Worm (Caenorhabditis elegans) whole organism, L2 larva: ENCODE data around the gene C13C4.7.

Source experiments
- F13H6.1 ChIP-seq: sonication (generic microtip); optimal IDR thresholded peaks from 2 replicates; lab custom pipeline; 2016; ENCODE audit warnings: missing genetic modification characterization, missing compliant biosample characterization
- ceh-82 ChIP-seq: fragments of 150-350 bp; optimal IDR thresholded peaks from 2 replicates; lab custom pipeline; 2014; ENCODE audit warnings: missing biosample characterization, missing genetic modification characterization
- egl-27 ChIP-seq: sonication (generic microtip); optimal IDR thresholded peaks from 3 replicates; lab custom pipeline; 2017; ENCODE audit warnings: missing biosample characterization, missing genetic modification reagents, missing genetic modification characterization
- elt-1 ChIP-seq: fragments of 150-350 bp; optimal IDR thresholded peaks from 2 replicates; lab custom pipeline; 2014; ENCODE audit warnings: missing biosample characterization, missing genetic modification characterization
- gmeb-1 ChIP-seq: fragments of 150-350 bp; optimal IDR thresholded peaks from 2 replicates; lab custom pipeline; 2014; ENCODE audit warnings: missing biosample characterization, missing genetic modification characterization
- lin-11 ChIP-seq: fragments of 150-350 bp; sonication (generic microtip); optimal IDR thresholded peaks from 2 replicates; lab custom pipeline; 2014; ENCODE audit warnings: missing biosample characterization, missing genetic modification characterization, inconsistent platforms, mixed read lengths
- lin-39 ChIP-seq: fragments of 150-350 bp; optimal IDR thresholded peaks from 2 replicates; lab custom pipeline; 2014; ENCODE audit warnings: missing biosample characterization, missing genetic modification reagents, missing genetic modification characterization
- nhr-11 ChIP-seq: fragments of 150-350 bp; optimal IDR thresholded peaks from 2 replicates; lab custom pipeline; 2014; ENCODE audit warnings: missing biosample characterization, missing genetic modification characterization
- nhr-237 ChIP-seq: fragments of 150-350 bp; optimal IDR thresholded peaks from 2 replicates; lab custom pipeline; 2014; ENCODE audit warnings: missing biosample characterization, missing genetic modification characterization
- nhr-77 ChIP-seq: fragments of 150-350 bp; optimal IDR thresholded peaks from 2 replicates; lab custom pipeline; 2014; ENCODE audit warnings: missing biosample characterization, missing genetic modification characterization
- snpc-4 ChIP-seq: fragments of 150-350 bp; optimal IDR thresholded peaks from 2 replicates; lab custom pipeline; 2014; ENCODE audit warnings: missing biosample characterization, missing genetic modification characterization
- unc-62 ChIP-seq: fragments of 150-350 bp; optimal IDR thresholded peaks from 2 replicates; lab custom pipeline; 2014; ENCODE audit warnings: missing biosample characterization, missing genetic modification reagents, missing genetic modification characterization
- ztf-11 ChIP-seq: sonication (generic microtip); optimal IDR thresholded peaks from 2 replicates; lab custom pipeline; 2017; ENCODE audit warnings: missing biosample characterization, missing genetic modification characterization

- TF ChIP-seq nhr-11 (tag; lab: Kevin White, UChicago) (no peak), gmeb-1 (tag; lab: Kevin White, UChicago) (no peak), lin-39 (tag; lab: Kevin White, UChicago) (no peak), ceh-82 (tag; lab: Kevin White, UChicago) (no peak), ztf-11 (no peak), egl-27 (no peak), elt-1 (no peak), unc-62 (GFP tag; lab: Kevin White, UChicago) (no peak), nhr-237 (no peak), nhr-77 (tag; lab: Kevin White, UChicago) (no peak), snpc-4 (tag; lab: Kevin White, UChicago) (no peak), lin-11 (tag; lab: Kevin White, UChicago) (no peak), F13H6.1 (no peak)
Observed at ce11 chrV:12121274-12121673, 993 bp upstream of the C13C4.7 start, which contains the start of gene C13C4.6.
